Fruit fly (Drosophila melanogaster): Measurements from ENCODE around the gene JTBR.

dm6 chr3L:1822365-1822764 is 19.7 kb upstream of the JTBR start:
- TF ChIP-seq Max (GFP tag; optimal IDR thresholded peaks at IDR 0.05) (no peak), pzg (GFP tag; optimal IDR thresholded peaks at IDR 0.05) (no peak), CG6175 (GFP tag; IDR thresholded peaks at IDR 0.05) (no peak), bigmax (GFP tag; optimal IDR thresholded peaks at IDR 0.05) (no peak), CG43689 (GFP tag; IDR thresholded peaks at IDR 0.05) (no peak), Elba2 (GFP tag; optimal IDR thresholded peaks at IDR 0.05) (no peak), CoRest (tag; optimal IDR thresholded peaks at IDR 0.05) (no peak), CG3281 (GFP tag; optimal IDR thresholded peaks at IDR 0.05) (no peak), Ada2b (GFP tag; IDR thresholded peaks at IDR 0.05) (no peak), Ets65A (GFP tag) (no peak), CG6654 (GFP tag; optimal IDR thresholded peaks at IDR 0.05) (no peak)
